Worm (Caenorhabditis elegans): ENCODE results near the gene ule-4.

ce11 chrIV:13600643-13601042 is 46.8 kb downstream of the ule-4 start:
- TF ChIP-seq ceh-82 (tag; optimal IDR thresholded peaks at IDR 0.05) (no peak), nhr-237 (tag; optimal IDR thresholded peaks at IDR 0.05) (no peak), R02D3.7 (tag; optimal IDR thresholded peaks at IDR 0.05) (no peak)
